Worm (Caenorhabditis elegans): Measurements from ENCODE around the gene Y73C8C.3.

The Y73C8C.3 gene

ce11 chrV:3165438-3165837 lies 50.4 kb downstream of the Y73C8C.3 start, which contains the start of gene C36C5.14:
Gene C36C5.14 (minus strand): TSS chrV:3165538.
- no peak for TF ChIP-seq tbp1 (GFP tag; optimal IDR thresholded peaks at IDR 0.05)
- no peak for TF ChIP-seq zfh-2 (GFP tag; conservative IDR thresholded peaks at IDR 0.05)
- no peak for TF ChIP-seq B0019.2 (GFP tag; conservative IDR thresholded peaks at IDR 0.05)
- no peak for TF ChIP-seq akir-1 (GFP tag; optimal IDR thresholded peaks at IDR 0.05)
- no peak for TF ChIP-seq efl-1 (GFP tag; optimal IDR thresholded peaks at IDR 0.05)
- TF ChIP-seq ZK185.1 (tag; optimal IDR thresholded peaks at IDR 0.05; ENCODE audit: poor library complexity, severe bottlenecking), result no peak
- no peak for TF ChIP-seq ceh-91 (GFP tag; IDR thresholded peaks at IDR 0.05)
- TF ChIP-seq nhr-120 (GFP tag; IDR thresholded peaks at IDR 0.05), result no peak
- TF ChIP-seq pbrm-1 (GFP tag; IDR thresholded peaks at IDR 0.05), result no peak
- no peak for TF ChIP-seq Y67H2A.10 (GFP tag; conservative IDR thresholded peaks at IDR 0.05)
- no peak for TF ChIP-seq chd-7 (tag; optimal IDR thresholded peaks at IDR 0.05)
- TF ChIP-seq tlf-1 (GFP tag; optimal IDR thresholded peaks at IDR 0.05), result no peak
- TF ChIP-seq Y53F4B.3 (GFP tag; IDR thresholded peaks at IDR 0.05), result no peak
- no peak for TF ChIP-seq let-526 (GFP tag; IDR thresholded peaks at IDR 0.05)
- no peak for TF ChIP-seq xnd-1 (tag; optimal IDR thresholded peaks at IDR 0.05)
- TF ChIP-seq egl-18 (GFP tag; IDR thresholded peaks at IDR 0.05), result no peak
- TF ChIP-seq snpc-1.3 (tag; optimal IDR thresholded peaks at IDR 0.05; ENCODE audit: insufficient read depth), result no peak
- no peak for TF ChIP-seq bed-2 (GFP tag; IDR thresholded peaks at IDR 0.05)

- TF ChIP-seq F57C9.4 (tag; optimal IDR thresholded peaks at IDR 0.05) (no peak), atf-7 (tag; optimal IDR thresholded peaks at IDR 0.05) (no peak), C17E4.6 (GFP tag; IDR thresholded peaks at IDR 0.05) (no peak)
Measured at ce11 chrV:3166260-3166659, 51.2 kb downstream of the Y73C8C.3 start, which contains the start of gene C36C5.4. Gene C36C5.4 (plus strand): TSS chrV:3166560.
